Fruit fly (Drosophila melanogaster) whole organism, embryonic: ENCODE results near the gene CG9302.
A peak's percentile ranks its signal among the peaks of the same experiment; 100 is the strongest.

ENCODE experiments used
- Abd-B ChIP-seq: fragments of 200-800 bp; sonication (Bioruptor generic); optimal IDR thresholded peaks from 2 replicates; lab custom pipeline; 2018; ENCODE audit warnings: missing biosample characterization, mild to moderate bottlenecking, missing genetic modification characterization, moderate library complexity
- Blimp-1 ChIP-seq: fragments of 200-800 bp; sonication (Bioruptor generic); optimal IDR thresholded peaks from 3 replicates; lab custom pipeline; 2018; ENCODE audit warnings: missing biosample characterization, missing genetic modification characterization, mild to moderate bottlenecking, moderate library complexity, missing genetic modification reagents
- CG11456 ChIP-seq: fragments of 200-800 bp; sonication (Bioruptor generic); IDR thresholded peaks from 3 replicates; pipeline ENCODE4 v1.3.6; 2022; ENCODE audit warnings: missing biosample characterization, missing genetic modification characterization
- CG11695 ChIP-seq: fragments of 200-800 bp; sonication (Bioruptor generic); IDR thresholded peaks from 3 replicates; pipeline ENCODE4 v1.3.6; 2022; ENCODE audit warnings: missing biosample characterization, missing genetic modification characterization
- CG12236 ChIP-seq: fragments of 200-800 bp; sonication (Bioruptor generic); optimal IDR thresholded peaks from 2 replicates; lab custom pipeline; 2016; ENCODE audit warnings: missing biosample characterization, missing genetic modification characterization
- CG12391 ChIP-seq: fragments of 200-800 bp; sonication (Bioruptor generic); optimal IDR thresholded peaks from 3 replicates; lab custom pipeline; 2018; ENCODE audit warnings: missing biosample characterization, mild to moderate bottlenecking, missing genetic modification characterization, moderate library complexity
- CG13775 ChIP-seq: fragments of 200-800 bp; sonication (Bioruptor generic); optimal IDR thresholded peaks from 3 replicates; lab custom pipeline; 2017; ENCODE audit warnings: missing biosample characterization, mild to moderate bottlenecking, missing genetic modification characterization
- CG1603 ChIP-seq: fragments of 200-800 bp; sonication (Bioruptor generic); optimal IDR thresholded peaks from 2 replicates; lab custom pipeline; 2019; ENCODE audit warnings: missing biosample characterization, mild to moderate bottlenecking, missing genetic modification characterization, moderate library complexity
- CG17612 ChIP-seq: fragments of 200-800 bp; sonication (Bioruptor generic); IDR thresholded peaks from 2 replicates; pipeline ENCODE4 v1.3.6; 2022; ENCODE audit warnings: missing biosample characterization, missing genetic modification characterization
- CG18764 ChIP-seq: fragments of 200-800 bp; sonication (Bioruptor generic); optimal IDR thresholded peaks from 3 replicates; lab custom pipeline; 2016; ENCODE audit warnings: missing biosample characterization, missing genetic modification characterization
- CG31224 ChIP-seq: fragments of 200-800 bp; sonication (Bioruptor generic); IDR thresholded peaks from 2 replicates; pipeline ENCODE4 v1.3.6; 2022; ENCODE audit warnings: missing biosample characterization, missing genetic modification characterization
- CG3281 ChIP-seq: fragments of 200-800 bp; sonication (Bioruptor generic); optimal IDR thresholded peaks from 3 replicates; lab custom pipeline; 2017; ENCODE audit warnings: missing biosample characterization, mild to moderate bottlenecking, missing genetic modification characterization
- CG34376 ChIP-seq: fragments of 200-800 bp; sonication (Bioruptor generic); optimal IDR thresholded peaks from 2 replicates; lab custom pipeline; 2018; ENCODE audit warnings: missing biosample characterization, mild to moderate bottlenecking, missing genetic modification characterization
- CG3995 ChIP-seq: fragments of 200-800 bp; sonication (Bioruptor generic); optimal IDR thresholded peaks from 3 replicates; lab custom pipeline; 2016; ENCODE audit warnings: missing biosample characterization, missing genetic modification characterization
- CG42726 ChIP-seq: fragments of 200-800 bp; sonication (Bioruptor generic); IDR thresholded peaks from 2 replicates; pipeline ENCODE4 v1.3.6; 2022; ENCODE audit warnings: missing biosample characterization, missing genetic modification characterization; ENCODE audit not compliant: partially characterized antibody
- CG6254 ChIP-seq: fragments of 200-800 bp; sonication (Bioruptor generic); optimal IDR thresholded peaks from 3 replicates; lab custom pipeline; 2017; ENCODE audit warnings: mild to moderate bottlenecking, missing biosample characterization, missing genetic modification reagents, missing genetic modification characterization
- CG6689 ChIP-seq: fragments of 200-800 bp; sonication (Bioruptor generic); IDR thresholded peaks from 2 replicates; pipeline ENCODE4 v1.3.6; 2022; ENCODE audit warnings: missing biosample characterization, missing genetic modification characterization
- CG7839 ChIP-seq: fragments of 200-800 bp; sonication (Bioruptor generic); optimal IDR thresholded peaks from 3 replicates; lab custom pipeline; 2018; ENCODE audit warnings: missing biosample characterization, mild to moderate bottlenecking, missing genetic modification characterization, moderate library complexity
- CG7928 ChIP-seq: fragments of 200-800 bp; sonication (Bioruptor generic); optimal IDR thresholded peaks from 2 replicates; lab custom pipeline; 2017; ENCODE audit warnings: missing biosample characterization, mild to moderate bottlenecking, missing genetic modification characterization
- CG7963 ChIP-seq: fragments of 200-800 bp; sonication (Bioruptor generic); IDR thresholded peaks from 3 replicates; pipeline ENCODE4 v1.3.6; 2022; ENCODE audit warnings: missing biosample characterization, missing genetic modification characterization; ENCODE audit not compliant: partially characterized antibody
- CG9797 ChIP-seq: fragments of 200-800 bp; sonication (Bioruptor generic); optimal IDR thresholded peaks from 3 replicates; lab custom pipeline; 2018; ENCODE audit warnings: missing biosample characterization, mild to moderate bottlenecking, missing genetic modification characterization
- D19A ChIP-seq: fragments of 200-800 bp; optimal IDR thresholded peaks from 3 replicates; lab custom pipeline; 2019; ENCODE audit warnings: missing biosample characterization, mild to moderate bottlenecking, missing genetic modification characterization, moderate library complexity
- Dll ChIP-seq: fragments of 200-800 bp; sonication (Bioruptor generic); IDR thresholded peaks from 4 replicates; pipeline ENCODE4 v1.3.6; 2022; ENCODE audit warnings: missing biosample characterization, missing genetic modification characterization; ENCODE audit not compliant: partially characterized antibody
- HHEX ChIP-seq: fragments of 200-800 bp; sonication (Bioruptor generic); optimal IDR thresholded peaks from 3 replicates; lab custom pipeline; 2017; ENCODE audit warnings: missing biosample characterization, mild to moderate bottlenecking, missing genetic modification characterization, missing genetic modification reagents
- Hr51 ChIP-seq, 2 experiments: fragments of 200-800 bp; sonication (Bioruptor generic); optimal IDR thresholded peaks; 2 replicates in 1 of 2; 3 replicates in 1 of 2; lab custom pipeline; 2016 to 2018; ENCODE audit warnings: missing biosample characterization in 2 of 2, missing genetic modification characterization in 2 of 2, mild to moderate bottlenecking in 1 of 2, moderate library complexity in 1 of 2
- Hr78 ChIP-seq, 2 experiments: fragments of 200-800 bp in 1 of 2; fragments of >200 bp in 1 of 2; sonication (Bioruptor generic) in 1 of 2; optimal IDR thresholded peaks; 2 replicates each; lab custom pipeline; 2017 to 2019; ENCODE audit warnings: missing biosample characterization in 2 of 2, missing genetic modification characterization in 2 of 2, mild to moderate bottlenecking in 1 of 2, moderate library complexity in 1 of 2
- Kr ChIP-seq: fragments of 200-800 bp; sonication (Bioruptor generic); optimal IDR thresholded peaks from 2 replicates; lab custom pipeline; 2017; ENCODE audit warnings: missing biosample characterization, mild to moderate bottlenecking, missing genetic modification characterization
- MTF-1 ChIP-seq: fragments of 200-800 bp; sonication (Bioruptor generic); optimal IDR thresholded peaks from 2 replicates; lab custom pipeline; 2018; ENCODE audit warnings: missing biosample characterization, mild to moderate bottlenecking, missing genetic modification characterization, borderline replicate concordance
- NC2β ChIP-seq: fragments of 200-800 bp; sonication (Bioruptor generic); optimal IDR thresholded peaks from 2 replicates; lab custom pipeline; 2016; ENCODE audit warnings: missing biosample characterization, missing genetic modification characterization
- PHDP ChIP-seq: fragments of 200-800 bp; sonication (Bioruptor generic); optimal IDR thresholded peaks from 3 replicates; lab custom pipeline; 2018; ENCODE audit warnings: missing biosample characterization, mild to moderate bottlenecking, missing genetic modification characterization, moderate library complexity
- Sry-β ChIP-seq: fragments of 200-800 bp; sonication (Bioruptor generic); optimal IDR thresholded peaks from 2 replicates; lab custom pipeline; 2018; ENCODE audit warnings: missing biosample characterization, mild to moderate bottlenecking, missing genetic modification characterization, moderate library complexity
- bcd ChIP-seq: fragments of 200-800 bp; sonication (Bioruptor generic); optimal IDR thresholded peaks from 2 replicates; lab custom pipeline; 2017; ENCODE audit warnings: missing biosample characterization, mild to moderate bottlenecking, missing genetic modification characterization
- cas ChIP-seq: fragments of 200-800 bp; sonication (Bioruptor generic); IDR thresholded peaks from 2 replicates; pipeline ENCODE4 v1.3.6; 2022; ENCODE audit warnings: missing biosample characterization, missing genetic modification characterization
- chinmo ChIP-seq: fragments of 200-800 bp; sonication (Bioruptor generic); IDR thresholded peaks from 4 replicates; pipeline ENCODE4 v1.3.6; 2022; ENCODE audit warnings: missing biosample characterization, missing genetic modification characterization; ENCODE audit not compliant: partially characterized antibody
- cwo ChIP-seq: fragments of 200-800 bp; sonication (Bioruptor generic); optimal IDR thresholded peaks from 3 replicates; lab custom pipeline; 2017; ENCODE audit warnings: missing biosample characterization, missing genetic modification characterization, mild to moderate bottlenecking, moderate library complexity, missing genetic modification reagents
- dmrt99B ChIP-seq: fragments of 200-800 bp; sonication (Bioruptor generic); optimal IDR thresholded peaks from 2 replicates; lab custom pipeline; 2018; ENCODE audit warnings: missing biosample characterization, mild to moderate bottlenecking, missing genetic modification characterization, moderate library complexity
- dysf ChIP-seq: fragments of 200-800 bp; sonication (Bioruptor generic); IDR thresholded peaks from 3 replicates; pipeline ENCODE4 v1.3.6; 2022; ENCODE audit warnings: missing biosample characterization, missing genetic modification characterization
- ems ChIP-seq: fragments of 200-800 bp; sonication (Bioruptor generic); optimal IDR thresholded peaks from 3 replicates; lab custom pipeline; 2016; ENCODE audit warnings: missing biosample characterization, missing genetic modification characterization
- en ChIP-seq: fragments of 200-800 bp; sonication (Bioruptor generic); optimal IDR thresholded peaks from 2 replicates; lab custom pipeline; 2016; ENCODE audit warnings: missing biosample characterization, missing genetic modification characterization
- jing ChIP-seq: fragments of 200-800 bp; sonication (Bioruptor generic); optimal IDR thresholded peaks from 2 replicates; lab custom pipeline; 2018; ENCODE audit warnings: missing biosample characterization, mild to moderate bottlenecking, missing genetic modification characterization
- p53 ChIP-seq: fragments of 200-800 bp; sonication (Bioruptor generic); optimal IDR thresholded peaks from 2 replicates; lab custom pipeline; 2016; ENCODE audit warnings: missing biosample characterization, missing genetic modification characterization
- pb ChIP-seq: fragments of 200-800 bp; sonication (Bioruptor generic); optimal IDR thresholded peaks from 3 replicates; lab custom pipeline; 2016; ENCODE audit warnings: missing biosample characterization, missing genetic modification characterization
- sc ChIP-seq, 3 experiments: fragments of >200 bp in 2 of 3; fragments of 200-800 bp in 1 of 3; sonication (Bioruptor generic) in 1 of 3; optimal IDR thresholded peaks; 2 replicates in 2 of 3; 3 replicates in 1 of 3; lab custom pipeline; 2017; ENCODE audit warnings: mild to moderate bottlenecking in 1 of 3, missing biosample characterization in 1 of 3, missing genetic modification characterization in 1 of 3, missing genetic modification reagents in 1 of 3
- sqz ChIP-seq: fragments of 200-800 bp; sonication (Bioruptor generic); optimal IDR thresholded peaks from 3 replicates; lab custom pipeline; 2018; ENCODE audit warnings: missing biosample characterization, mild to moderate bottlenecking, missing genetic modification characterization
- tup ChIP-seq: fragments of 200-800 bp; sonication (Bioruptor generic); optimal IDR thresholded peaks from 2 replicates; lab custom pipeline; 2016; ENCODE audit warnings: missing biosample characterization, mild to moderate bottlenecking, missing genetic modification characterization, moderate library complexity
- wor ChIP-seq: fragments of 200-800 bp; sonication (Bioruptor generic); IDR thresholded peaks from 2 replicates; pipeline ENCODE4 v1.3.6; 2022; ENCODE audit warnings: missing biosample characterization, missing genetic modification characterization

Gene CG9302

DNA sequence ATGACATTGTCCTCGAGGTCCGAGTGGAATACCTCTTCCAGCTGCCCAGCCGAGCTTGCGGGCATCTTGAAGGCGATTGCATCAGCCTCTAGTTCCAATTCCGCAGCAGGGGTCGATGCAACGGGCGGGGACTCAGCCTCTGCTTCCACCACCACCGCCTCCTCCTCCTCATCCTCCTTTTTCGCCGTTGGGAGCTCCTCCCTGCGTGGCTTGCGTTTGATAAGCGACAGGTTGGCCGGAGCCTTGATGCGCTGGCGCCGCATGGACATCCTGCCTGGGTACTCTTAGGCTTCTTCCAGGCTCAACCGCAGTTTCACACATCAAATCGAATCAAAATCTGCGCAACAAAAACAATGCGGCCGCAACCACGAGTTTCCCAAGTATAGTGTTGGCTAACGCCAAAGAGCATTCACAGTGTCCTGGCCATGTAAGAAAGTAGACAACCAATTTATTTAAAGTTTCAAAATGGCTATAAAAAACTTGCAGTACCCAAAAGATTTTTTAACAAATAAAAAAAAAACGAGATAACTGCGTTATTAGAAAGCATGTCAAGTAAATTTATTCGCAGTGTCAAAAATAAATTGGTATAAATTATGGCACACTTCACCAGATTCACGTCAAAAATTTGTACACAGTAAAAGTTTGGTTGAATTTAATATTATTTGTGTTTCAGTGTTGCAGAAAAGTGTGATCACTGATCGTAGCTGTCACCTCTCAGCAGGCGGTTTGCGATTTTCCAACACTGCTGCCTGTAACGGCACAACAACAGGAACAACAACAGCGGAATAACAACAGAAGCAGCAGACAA is 4.7 kb downstream of the CG9302 start, which contains the start of the genes Bdp1 and CG6565 (continued):
- TF ChIP-seq Kr (GFP tag; lab: Kevin White, UChicago) = no peak
- TF ChIP-seq CG11695 (GFP tag; lab: Robert Waterston, UW) = peak; percentile 94
- TF ChIP-seq Blimp-1 = peak; percentile 92
- TF ChIP-seq Hr78 (GFP tag; optimal IDR thresholded peaks at IDR 0.05; lab: Kevin White, UChicago) = no peak
- no peak for TF ChIP-seq CG7963
- TF ChIP-seq CG18764 (GFP tag; lab: Kevin White, UChicago) = peak; percentile 96
- TF ChIP-seq jing = peak; percentile 96
- peak; percentile 97 for TF ChIP-seq NC2β (GFP tag; lab: Kevin White, UChicago)
- peak; percentile 95 for TF ChIP-seq dmrt99B
- peak; percentile 67 for TF ChIP-seq CG1603 (tag; lab: Kevin White, UChicago)
- TF ChIP-seq Dll (GFP tag; lab: Robert Waterston, UW) = 0 out of 4 replicates have a peak, but pooled peaks have one; percentile 29
- TF ChIP-seq CG6689 = peak; percentile 98
- peak; percentile 96 to 98 for TF ChIP-seq Hr51 (GFP tag; optimal IDR thresholded peaks at IDR 0.05; lab: Kevin White, UChicago)
- peak; percentile 97 for TF ChIP-seq pb
- peak; percentile 94 for TF ChIP-seq tup (GFP tag; lab: Kevin White, UChicago)
- TF ChIP-seq ems (GFP tag; lab: Kevin White, UChicago) = peak; percentile 98
- peak; percentile 97 for TF ChIP-seq dysf (GFP tag; lab: Robert Waterston, UW)
- TF ChIP-seq sqz (GFP tag; lab: Kevin White, UChicago) = peak; percentile 92
- TF ChIP-seq CG42726 = no peak
- peak; percentile 96 for TF ChIP-seq wor (GFP tag; lab: Robert Waterston, UW)
- TF ChIP-seq Sry-β (GFP tag; lab: Kevin White, UChicago) = peak; percentile 88
- peak; percentile 86 for TF ChIP-seq D19A (tag; lab: Kevin White, UChicago)
- TF ChIP-seq en = peak; percentile 94
- TF ChIP-seq bcd (GFP tag; lab: Kevin White, UChicago) = peak; percentile 98
- peak; percentile 95 for TF ChIP-seq PHDP (tag; lab: Kevin White, UChicago)
- peak; percentile 93 for TF ChIP-seq p53 (GFP tag; lab: Kevin White, UChicago)
- TF ChIP-seq CG3281 (GFP tag; lab: Kevin White, UChicago) = peak; percentile 96
- peak; percentile 91 for TF ChIP-seq CG6254 (GFP tag; lab: Kevin White, UChicago)
- no peak for TF ChIP-seq sc (optimal IDR thresholded peaks at IDR 0.05; lab: Kevin White, UChicago)
- peak; percentile 97 for TF ChIP-seq sc (GFP tag; optimal IDR thresholded peaks at IDR 0.05; lab: Kevin White, UChicago)
- no peak for TF ChIP-seq chinmo (GFP tag; lab: Robert Waterston, UW)
- peak; percentile 97 for TF ChIP-seq CG7839 (tag; lab: Kevin White, UChicago)
- TF ChIP-seq CG12391 = peak; percentile 98
- TF ChIP-seq CG9797 = peak; percentile 44
- peak; percentile 95 for TF ChIP-seq CG3995 (GFP tag; lab: Kevin White, UChicago)
- peak; percentile 92 for TF ChIP-seq cwo (GFP tag; lab: Kevin White, UChicago)
- TF ChIP-seq CG13775 = peak; percentile 99
- TF ChIP-seq CG17612 = peak; percentile 88
- peak; percentile 90 for TF ChIP-seq CG31224 (GFP tag; lab: Robert Waterston, UW)
- peak; percentile 97 for TF ChIP-seq HHEX (GFP tag; lab: Kevin White, UChicago)
- peak; percentile 59 for TF ChIP-seq MTF-1 (GFP tag; lab: Kevin White, UChicago)
- TF ChIP-seq CG12236 = peak; percentile 97
- TF ChIP-seq CG7928 (GFP tag; lab: Kevin White, UChicago) = peak; percentile 77
- peak; percentile 93 for TF ChIP-seq CG11456
- peak; percentile 95 for TF ChIP-seq CG34376 (GFP tag; lab: Kevin White, UChicago)
- peak; percentile 99 for TF ChIP-seq Abd-B (GFP tag; lab: Kevin White, UChicago)
- peak; percentile 89 for TF ChIP-seq cas
